Worm (Caenorhabditis elegans) whole organism, mixed stage, embryonic: ENCODE results near the gene rpl-18.

Experiments used
- blmp-1 ChIP-seq: fragments of 150-350 bp; optimal IDR thresholded peaks from 2 replicates; lab custom pipeline; 2014; ENCODE audit warnings: missing biosample characterization, missing genetic modification characterization
- elt-3 ChIP-seq: fragments of 150-350 bp; optimal IDR thresholded peaks from 2 replicates; lab custom pipeline; 2014; ENCODE audit warnings: missing biosample characterization, missing genetic modification characterization
- lin-13 ChIP-seq: fragments of 150-350 bp; optimal IDR thresholded peaks from 2 replicates; lab custom pipeline; 2014; ENCODE audit warnings: missing biosample characterization, missing genetic modification characterization
- mls-2 ChIP-seq: sonication (generic microtip); optimal IDR thresholded peaks from 2 replicates; lab custom pipeline; 2016; ENCODE audit warnings: mild to moderate bottlenecking, missing genetic modification characterization, moderate library complexity, missing compliant biosample characterization
- nhr-12 ChIP-seq: fragments of 150-350 bp; optimal IDR thresholded peaks from 2 replicates; lab custom pipeline; 2014; ENCODE audit warnings: missing biosample characterization, missing genetic modification characterization
- nhr-28 ChIP-seq: fragments of 150-350 bp; optimal IDR thresholded peaks from 2 replicates; lab custom pipeline; 2014; ENCODE audit warnings: missing biosample characterization, missing genetic modification characterization
- pha-4 ChIP-seq: fragments of 150-350 bp; optimal IDR thresholded peaks from 2 replicates; lab custom pipeline; 2018; ENCODE audit warnings: missing biosample characterization, missing genetic modification reagents, missing genetic modification characterization
- snpc-4 ChIP-seq: fragments of 150-350 bp; optimal IDR thresholded peaks from 2 replicates; lab custom pipeline; 2014; ENCODE audit warnings: missing biosample characterization, missing genetic modification characterization
- unc-39 ChIP-seq: fragments of 150-350 bp; optimal IDR thresholded peaks from 2 replicates; lab custom pipeline; 2014; ENCODE audit warnings: missing biosample characterization, missing genetic modification characterization
- unc-62 ChIP-seq: fragments of 150-350 bp; optimal IDR thresholded peaks from 2 replicates; lab custom pipeline; 2014; ENCODE audit warnings: missing biosample characterization, missing genetic modification reagents, missing genetic modification characterization
- zip-8 ChIP-seq: fragments of 150-350 bp; optimal IDR thresholded peaks from 2 replicates; lab custom pipeline; 2014; ENCODE audit warnings: missing biosample characterization, missing genetic modification characterization

- TF ChIP-seq pha-4 (no peak), zip-8 (tag; lab: Kevin White, UChicago) (no peak), lin-13 (tag; lab: Kevin White, UChicago) (no peak), nhr-28 (tag; lab: Kevin White, UChicago) (no peak), nhr-12 (tag; lab: Kevin White, UChicago) (no peak), elt-3 (no peak), mls-2 (no peak), blmp-1 (tag; lab: Kevin White, UChicago) (no peak), snpc-4 (tag; lab: Kevin White, UChicago) (no peak), unc-62 (GFP tag; lab: Kevin White, UChicago) (no peak), unc-39 (tag; lab: Kevin White, UChicago) (no peak)
These were observed 32.3 kb upstream of the rpl-18 start, which contains the start of gene C47A4.5 for ce11 chrIV:13745409-13745808.
